Worm (Caenorhabditis elegans): ENCODE results near the gene pgl-2.

pgl-2 gene

DNA sequence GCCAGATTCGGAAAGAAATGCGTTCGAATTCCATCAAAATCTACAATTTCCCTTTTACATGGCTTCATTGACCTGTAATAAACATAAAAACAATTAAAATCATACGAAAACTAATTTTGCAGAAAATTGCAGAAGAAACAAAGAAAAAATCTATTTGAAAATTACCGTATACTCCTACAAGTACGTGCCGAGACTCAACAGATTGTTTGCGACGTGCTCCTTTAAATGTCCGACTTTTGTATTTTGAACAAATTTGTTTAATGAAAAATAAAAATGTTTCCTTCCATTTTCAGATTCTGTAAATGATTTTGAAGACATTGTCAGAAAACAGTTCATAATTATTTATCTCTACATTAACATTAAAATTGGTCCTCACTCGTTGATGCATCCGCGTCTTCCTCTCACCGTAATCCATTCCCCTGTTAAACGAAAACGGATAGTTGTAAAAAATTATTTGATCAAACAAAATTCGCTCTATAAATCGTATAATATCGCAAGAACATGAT lies at the start of gene pgl-2:
TSS of gene pgl-2 (minus strand) at position 456 of the 506 bp plus-strand sequence.
- TF ChIP-seq cog-1 (tag; optimal IDR thresholded peaks at IDR 0.05) (no peak), ref-1 (GFP tag; conservative IDR thresholded peaks at IDR 0.05) (no peak), flt-1 (GFP tag; IDR thresholded peaks at IDR 0.05) (no peak), med-1 (GFP tag; optimal IDR thresholded peaks at IDR 0.05; ENCODE audit: insufficient read depth) (no peak), T22C8.4 (GFP tag; IDR thresholded peaks at IDR 0.05) (no peak), ztf-29 (GFP tag; IDR thresholded peaks at IDR 0.05) (no peak), tab-1 (GFP tag; IDR thresholded peaks at IDR 0.05) (no peak), klf-2 (GFP tag; conservative IDR thresholded peaks at IDR 0.05) (no peak), ztf-23 (GFP tag; IDR thresholded peaks at IDR 0.05) (no peak)

DNA sequence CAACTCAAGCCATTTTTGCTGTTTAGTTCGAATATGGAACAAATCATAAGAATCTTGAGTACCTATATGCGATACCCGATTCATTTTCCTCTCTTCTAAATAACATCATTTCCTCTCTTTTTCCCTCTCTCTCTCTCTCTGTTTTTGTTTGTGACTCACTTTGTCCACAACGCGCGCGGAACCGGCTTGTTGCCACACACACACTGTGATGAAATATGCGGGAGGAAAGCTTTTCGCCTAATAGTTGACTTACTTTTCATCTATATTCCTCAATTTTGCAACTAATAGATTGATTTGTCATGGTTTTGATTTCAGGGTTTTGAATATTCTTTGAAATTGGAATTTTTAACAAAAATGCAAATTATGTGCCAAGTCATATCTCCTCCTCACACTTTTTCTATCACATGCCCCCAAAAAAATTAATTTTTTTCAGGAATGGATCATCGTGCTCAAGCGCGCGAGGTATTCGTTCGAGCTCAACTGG lies 44.6 kb upstream of the pgl-2 start, which contains the start of gene hipr-1:
TSS of gene hipr-1 (plus strand) at position 434 of the 484 bp plus-strand sequence.
- no peak for TF ChIP-seq med-1 (GFP tag; optimal IDR thresholded peaks at IDR 0.05; ENCODE audit: insufficient read depth)
- TF ChIP-seq ref-1 (GFP tag; conservative IDR thresholded peaks at IDR 0.05) = no peak
- TF ChIP-seq ztf-29 (GFP tag; IDR thresholded peaks at IDR 0.05) = no peak
- TF ChIP-seq tab-1 (GFP tag; IDR thresholded peaks at IDR 0.05) = no peak
- no peak for TF ChIP-seq cog-1 (tag; optimal IDR thresholded peaks at IDR 0.05)
- TF ChIP-seq klf-2 (GFP tag; conservative IDR thresholded peaks at IDR 0.05) = no peak
- TF ChIP-seq T22C8.4 (GFP tag; IDR thresholded peaks at IDR 0.05) = no peak
- no peak for TF ChIP-seq flt-1 (GFP tag; IDR thresholded peaks at IDR 0.05)
- TF ChIP-seq ztf-23 (GFP tag; IDR thresholded peaks at IDR 0.05) = no peak

DNA sequence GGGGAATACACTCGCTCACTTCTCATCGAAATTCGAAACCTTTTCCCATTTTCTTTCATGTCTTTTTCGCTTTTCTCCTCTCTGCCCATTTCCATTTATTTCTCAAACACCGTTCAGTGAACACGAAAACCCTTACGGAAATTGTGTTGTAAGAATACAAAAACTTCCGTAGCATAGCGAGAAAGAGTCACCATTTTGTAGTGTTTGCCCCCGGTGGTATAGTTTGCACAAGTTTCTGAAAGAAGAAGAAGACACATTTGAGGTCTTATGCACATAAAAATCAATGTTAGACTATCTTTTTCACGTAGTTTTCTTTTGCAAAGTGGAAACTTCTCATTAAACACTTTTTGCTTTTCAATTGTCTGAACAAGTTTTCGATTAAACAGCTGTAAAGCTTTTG lies 43.9 kb upstream of the pgl-2 start:
- TF ChIP-seq klf-2 (GFP tag; conservative IDR thresholded peaks at IDR 0.05) (no peak), tab-1 (GFP tag; IDR thresholded peaks at IDR 0.05) (no peak), ztf-29 (GFP tag; IDR thresholded peaks at IDR 0.05) (no peak), cog-1 (tag; optimal IDR thresholded peaks at IDR 0.05) (no peak), T22C8.4 (GFP tag; IDR thresholded peaks at IDR 0.05) (no peak), med-1 (GFP tag; optimal IDR thresholded peaks at IDR 0.05; ENCODE audit: insufficient read depth) (no peak), ztf-23 (GFP tag; IDR thresholded peaks at IDR 0.05) (no peak), ref-1 (GFP tag; conservative IDR thresholded peaks at IDR 0.05) (no peak), flt-1 (GFP tag; IDR thresholded peaks at IDR 0.05) (no peak)

DNA sequence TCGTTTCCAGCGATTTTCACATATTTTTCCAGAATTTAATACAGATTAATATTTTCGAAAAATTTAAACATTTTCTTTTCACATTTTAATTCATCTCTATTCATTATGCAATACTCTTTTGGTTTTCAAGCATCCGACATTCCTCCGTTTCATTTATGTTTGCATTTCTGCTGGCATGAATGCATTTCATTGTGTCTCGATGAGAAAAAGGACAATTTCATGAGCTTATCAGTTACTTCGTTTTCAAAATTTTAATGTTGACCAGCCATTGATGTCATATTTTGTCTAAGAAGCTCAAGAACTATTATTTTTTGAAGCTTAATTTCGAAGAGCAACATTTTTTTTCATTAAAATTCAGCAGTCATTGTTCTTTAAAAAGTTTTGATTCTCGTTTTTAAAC lies 43.4 kb upstream of the pgl-2 start:
- no peak for TF ChIP-seq ztf-29 (GFP tag; IDR thresholded peaks at IDR 0.05)
- no peak for TF ChIP-seq tab-1 (GFP tag; IDR thresholded peaks at IDR 0.05)
- TF ChIP-seq med-1 (GFP tag; optimal IDR thresholded peaks at IDR 0.05; ENCODE audit: insufficient read depth) = no peak
- no peak for TF ChIP-seq ref-1 (GFP tag; conservative IDR thresholded peaks at IDR 0.05)
- TF ChIP-seq flt-1 (GFP tag; IDR thresholded peaks at IDR 0.05) = no peak
- no peak for TF ChIP-seq cog-1 (tag; optimal IDR thresholded peaks at IDR 0.05)
- TF ChIP-seq klf-2 (GFP tag; conservative IDR thresholded peaks at IDR 0.05) = no peak
- no peak for TF ChIP-seq ztf-23 (GFP tag; IDR thresholded peaks at IDR 0.05)
- no peak for TF ChIP-seq T22C8.4 (GFP tag; IDR thresholded peaks at IDR 0.05)

DNA sequence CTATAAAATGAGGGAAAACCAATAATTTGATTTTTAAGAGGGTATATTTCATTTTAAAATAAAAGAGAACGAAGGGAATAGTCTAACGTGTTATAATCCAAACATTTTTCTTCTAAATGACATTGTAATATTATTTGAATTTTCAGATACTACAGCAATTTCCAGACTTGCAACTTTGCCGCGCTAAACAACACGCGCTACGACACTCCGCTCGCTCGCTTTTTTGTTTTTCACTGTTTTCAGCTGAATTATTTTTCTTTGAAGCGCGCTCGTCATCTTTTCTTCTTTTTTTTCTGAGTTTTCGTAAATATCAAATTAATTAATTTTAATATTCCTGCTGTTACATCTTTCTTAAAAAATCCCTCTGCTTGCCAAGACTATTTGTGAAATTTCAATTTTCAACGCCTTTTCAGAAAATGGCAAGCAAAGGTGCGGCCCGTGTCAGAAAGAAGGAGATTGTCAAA lies 42.0 kb upstream of the pgl-2 start, which contains the start of gene mrpl-11:
TSS of gene mrpl-11 (plus strand) at position 414 of the 464 bp plus-strand sequence.
- TF ChIP-seq med-1 (GFP tag; optimal IDR thresholded peaks at IDR 0.05; ENCODE audit: insufficient read depth) = no peak

DNA sequence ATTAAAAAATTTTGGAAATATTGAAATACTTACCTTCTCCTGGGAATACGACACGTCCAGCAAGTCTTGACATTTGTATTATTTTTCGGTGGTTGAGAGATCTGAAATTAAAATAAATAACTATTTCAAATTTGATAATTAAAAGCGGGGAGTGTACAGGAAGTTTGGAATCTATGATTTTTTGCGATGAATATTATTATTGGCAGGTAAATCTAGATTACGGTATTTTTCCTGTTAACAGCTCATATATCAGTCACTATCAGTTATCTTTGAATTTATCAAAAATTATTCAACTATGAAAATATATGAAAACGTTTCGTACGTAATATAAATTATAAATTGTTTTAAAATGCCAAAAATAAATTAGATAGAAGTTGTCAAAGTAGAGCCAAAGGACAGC lies 40.8 kb upstream of the pgl-2 start, which contains the start of gene B0303.14:
TSS of gene B0303.14 (minus strand) at position 101 of the 400 bp plus-strand sequence.
- TF ChIP-seq med-1 (GFP tag; optimal IDR thresholded peaks at IDR 0.05; ENCODE audit: insufficient read depth) (no peak), T22C8.4 (GFP tag; IDR thresholded peaks at IDR 0.05) (no peak), flt-1 (GFP tag; IDR thresholded peaks at IDR 0.05) (no peak), ztf-23 (GFP tag; IDR thresholded peaks at IDR 0.05) (no peak), klf-2 (GFP tag; conservative IDR thresholded peaks at IDR 0.05) (no peak), ztf-29 (GFP tag; IDR thresholded peaks at IDR 0.05) (no peak), tab-1 (GFP tag; IDR thresholded peaks at IDR 0.05) (no peak), cog-1 (tag; optimal IDR thresholded peaks at IDR 0.05) (no peak), ref-1 (GFP tag; conservative IDR thresholded peaks at IDR 0.05) (no peak)

DNA sequence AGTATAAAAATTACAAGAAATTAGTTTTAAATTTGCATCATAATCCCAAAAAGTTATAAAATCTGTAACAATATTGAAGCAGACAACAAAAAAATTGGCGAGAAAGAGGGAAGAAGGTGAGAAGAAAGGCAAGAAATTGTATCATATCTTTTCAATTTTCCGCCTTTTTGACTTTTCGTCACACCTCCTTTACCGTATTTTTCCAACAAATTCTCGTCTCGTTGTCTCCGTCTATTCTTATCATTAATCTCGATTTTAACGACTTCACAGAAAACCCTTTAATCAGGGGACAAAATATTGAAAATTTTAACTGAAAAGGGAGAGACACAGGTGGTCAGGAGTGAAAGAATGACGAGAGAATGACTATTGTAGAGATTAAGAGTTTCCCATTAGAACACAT lies 37.7 kb upstream of the pgl-2 start:
- TF ChIP-seq ref-1 (GFP tag; conservative IDR thresholded peaks at IDR 0.05) (no peak), med-1 (GFP tag; optimal IDR thresholded peaks at IDR 0.05; ENCODE audit: insufficient read depth) (no peak), cog-1 (tag; optimal IDR thresholded peaks at IDR 0.05) (no peak), T22C8.4 (GFP tag; IDR thresholded peaks at IDR 0.05) (no peak), ztf-29 (GFP tag; IDR thresholded peaks at IDR 0.05) (no peak), tab-1 (GFP tag; IDR thresholded peaks at IDR 0.05) (no peak), klf-2 (GFP tag; conservative IDR thresholded peaks at IDR 0.05) (no peak), flt-1 (GFP tag; IDR thresholded peaks at IDR 0.05) (no peak), ztf-23 (GFP tag; IDR thresholded peaks at IDR 0.05) (no peak)

DNA sequence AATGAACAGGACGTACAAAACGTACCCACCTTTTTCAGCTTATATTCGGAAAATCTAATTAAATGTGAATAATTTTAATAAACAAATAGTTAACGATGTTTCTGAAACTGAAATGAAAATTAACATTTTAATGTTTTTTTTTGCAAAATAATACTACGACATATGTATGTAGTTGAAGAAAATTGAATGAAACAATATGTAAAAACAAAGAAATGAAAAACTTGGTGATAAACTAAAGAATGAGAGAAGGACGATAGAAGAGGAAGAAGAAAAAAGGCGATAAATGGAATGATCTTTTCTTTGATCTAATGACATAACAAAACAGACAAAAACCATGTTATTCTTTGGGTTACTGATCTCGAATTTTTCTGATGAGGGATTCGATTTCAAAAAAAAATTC lies 35.1 kb upstream of the pgl-2 start, which contains the start of gene B0303.11:
TSS of gene B0303.11 (minus strand) at position 101 of the 400 bp plus-strand sequence.
- no peak for TF ChIP-seq ztf-29 (GFP tag; IDR thresholded peaks at IDR 0.05)
- TF ChIP-seq cog-1 (tag; optimal IDR thresholded peaks at IDR 0.05) = no peak
- no peak for TF ChIP-seq ztf-23 (GFP tag; IDR thresholded peaks at IDR 0.05)
- no peak for TF ChIP-seq flt-1 (GFP tag; IDR thresholded peaks at IDR 0.05)
- TF ChIP-seq klf-2 (GFP tag; conservative IDR thresholded peaks at IDR 0.05) = no peak
- no peak for TF ChIP-seq T22C8.4 (GFP tag; IDR thresholded peaks at IDR 0.05)
- TF ChIP-seq med-1 (GFP tag; optimal IDR thresholded peaks at IDR 0.05; ENCODE audit: insufficient read depth) = no peak
- TF ChIP-seq tab-1 (GFP tag; IDR thresholded peaks at IDR 0.05) = no peak
- no peak for TF ChIP-seq ref-1 (GFP tag; conservative IDR thresholded peaks at IDR 0.05)

DNA sequence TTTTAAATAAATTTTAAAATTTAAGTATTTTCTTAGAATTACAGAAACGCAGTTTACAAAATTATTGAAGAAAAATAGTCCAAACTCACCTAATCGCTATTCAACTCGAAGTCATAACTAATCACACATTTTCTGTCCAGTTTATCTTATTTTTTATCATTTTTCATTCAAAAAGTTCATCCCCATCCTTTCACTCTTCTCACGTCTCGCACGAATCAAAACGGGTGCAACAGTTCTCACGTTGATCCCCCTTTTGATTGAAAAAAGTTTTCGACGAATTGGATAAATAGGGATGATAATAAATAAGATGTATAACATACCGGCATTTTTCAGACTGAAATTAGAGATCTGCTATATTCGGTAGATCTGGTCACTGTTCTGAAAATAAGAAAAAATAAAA lies 34.5 kb upstream of the pgl-2 start:
- TF ChIP-seq ztf-23 (GFP tag; IDR thresholded peaks at IDR 0.05) = no peak
- no peak for TF ChIP-seq tab-1 (GFP tag; IDR thresholded peaks at IDR 0.05)
- TF ChIP-seq flt-1 (GFP tag; IDR thresholded peaks at IDR 0.05) = no peak
- no peak for TF ChIP-seq T22C8.4 (GFP tag; IDR thresholded peaks at IDR 0.05)
- TF ChIP-seq med-1 (GFP tag; optimal IDR thresholded peaks at IDR 0.05; ENCODE audit: insufficient read depth) = no peak
- TF ChIP-seq ztf-29 (GFP tag; IDR thresholded peaks at IDR 0.05) = no peak
- no peak for TF ChIP-seq ref-1 (GFP tag; conservative IDR thresholded peaks at IDR 0.05)
- TF ChIP-seq klf-2 (GFP tag; conservative IDR thresholded peaks at IDR 0.05) = no peak
- no peak for TF ChIP-seq cog-1 (tag; optimal IDR thresholded peaks at IDR 0.05)
